Fruit fly (Drosophila melanogaster) whole organism, adult: ENCODE data around the gene CG1105.

ENCODE experiments used
- CG11617 ChIP-seq: fragments of 200-800 bp; sonication (Bioruptor generic); optimal IDR thresholded peaks from 2 replicates; lab custom pipeline; 2017; ENCODE audit warnings: mild to moderate bottlenecking, missing biosample characterization, missing genetic modification reagents, missing genetic modification characterization
- CG1620 ChIP-seq: fragments of 200-800 bp; sonication (Bioruptor generic); optimal IDR thresholded peaks from 2 replicates; lab custom pipeline; 2016; ENCODE audit warnings: missing biosample characterization, missing genetic modification characterization
- cic ChIP-seq: fragments of 200-800 bp; sonication (Bioruptor generic); optimal IDR thresholded peaks from 2 replicates; lab custom pipeline; 2017; ENCODE audit warnings: missing biosample characterization, mild to moderate bottlenecking, missing genetic modification characterization, moderate library complexity
- cnc ChIP-seq, 2 experiments: fragments of >200 bp; optimal IDR thresholded peaks; 2 replicates each; lab custom pipeline; 2017
- kay ChIP-seq: fragments of 200-800 bp; sonication (Bioruptor generic); peaks from one replicate; lab custom pipeline; 2016; ENCODE audit warnings: missing biosample characterization, missing genetic modification characterization, borderline replicate concordance

DNA sequence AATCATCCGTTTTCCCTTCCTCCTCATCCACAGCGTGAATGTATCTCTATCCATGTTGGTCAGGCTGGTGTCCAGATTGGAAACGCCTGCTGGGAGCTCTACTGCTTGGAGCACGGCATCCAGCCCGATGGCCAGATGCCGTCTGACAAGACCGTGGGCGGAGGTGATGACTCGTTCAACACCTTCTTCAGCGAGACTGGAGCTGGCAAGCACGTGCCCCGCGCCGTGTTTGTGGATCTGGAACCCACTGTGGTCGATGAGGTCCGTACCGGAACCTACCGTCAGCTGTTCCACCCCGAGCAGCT is 20.2 kb upstream of the CG1105 start:
- TF ChIP-seq CG1620: no peak
- no peak for TF ChIP-seq CG11617
- no peak for TF ChIP-seq kay (GFP tag; lab: Kevin White, UChicago)
- no peak for TF ChIP-seq cic (GFP tag; lab: Kevin White, UChicago)
- no peak for TF ChIP-seq cnc (optimal IDR thresholded peaks at IDR 0.05; lab: Kevin White, UChicago)
